Fruit fly (Drosophila melanogaster) whole organism, pupa: ENCODE measurements around the gene sit.

ENCODE experiments used
- CG17806 ChIP-seq: fragments of 200-800 bp; sonication (Bioruptor generic); optimal IDR thresholded peaks from 2 replicates; lab custom pipeline; 2018; ENCODE audit warnings: missing biosample characterization, mild to moderate bottlenecking, missing genetic modification characterization, moderate library complexity
- CG4496 ChIP-seq: fragments of 200-800 bp; sonication (Bioruptor generic); IDR thresholded peaks from 3 replicates; pipeline ENCODE4 v1.3.6; 2022; ENCODE audit warnings: missing biosample characterization, missing genetic modification characterization
- CG9948 ChIP-seq: fragments of 200-800 bp; sonication (Bioruptor generic); optimal IDR thresholded peaks from 2 replicates; lab custom pipeline; 2018; ENCODE audit warnings: missing biosample characterization, mild to moderate bottlenecking, missing genetic modification characterization, moderate library complexity
- EcR ChIP-seq: fragments of 200-800 bp; sonication (Bioruptor generic); optimal IDR thresholded peaks from 3 replicates; lab custom pipeline; 2019; ENCODE audit warnings: missing biosample characterization, missing genetic modification characterization, mild to moderate bottlenecking, moderate library complexity, missing genetic modification reagents
- Ets98B ChIP-seq: fragments of 200-800 bp; sonication (Bioruptor generic); IDR thresholded peaks from 2 replicates; pipeline ENCODE4 v1.3.6; 2022; ENCODE audit warnings: missing biosample characterization, missing genetic modification characterization
- Pif1B ChIP-seq: fragments of 200-800 bp; sonication (Bioruptor generic); optimal IDR thresholded peaks from 3 replicates; lab custom pipeline; 2016; ENCODE audit warnings: missing biosample characterization, missing genetic modification characterization
- Snoo ChIP-seq: fragments of 200-800 bp; sonication (Bioruptor generic); optimal IDR thresholded peaks from 3 replicates; lab custom pipeline; 2017; ENCODE audit warnings: missing biosample characterization, mild to moderate bottlenecking, missing genetic modification characterization, inconsistent platforms

- TF ChIP-seq Snoo: no peak
- TF ChIP-seq EcR (GFP tag; lab: Kevin White, UChicago): no peak
- TF ChIP-seq CG9948 (tag; lab: Kevin White, UChicago): no peak
- no peak for TF ChIP-seq CG4496 (GFP tag; lab: Robert Waterston, UW)
- TF ChIP-seq Pif1B (GFP tag; lab: Kevin White, UChicago): no peak
- no peak for TF ChIP-seq Ets98B (GFP tag; lab: Robert Waterston, UW)
- TF ChIP-seq CG17806 (tag; lab: Kevin White, UChicago): no peak
Measured at dm6 chr3R:22515384-22515783, 47.0 kb downstream of the sit start.
